Worm (Caenorhabditis elegans) whole organism, L1 larva: Measurements from ENCODE around the gene T10B5.4.

Experiments used
- C04F5.9 ChIP-seq: sonication (generic microtip); optimal IDR thresholded peaks from 2 replicates; lab custom pipeline; 2016; ENCODE audit warnings: missing genetic modification characterization, missing compliant biosample characterization
- C16A3.4 ChIP-seq: fragments of 150-350 bp; optimal IDR thresholded peaks from 2 replicates; lab custom pipeline; 2014; ENCODE audit warnings: missing biosample characterization, missing genetic modification characterization
- C34B4.2 ChIP-seq: sonication (generic microtip); optimal IDR thresholded peaks from 2 replicates; lab custom pipeline; 2017; ENCODE audit warnings: mild to moderate bottlenecking, missing genetic modification characterization, missing compliant biosample characterization
- Y116A8C.19 ChIP-seq: sonication (generic microtip); optimal IDR thresholded peaks from 2 replicates; lab custom pipeline; 2016; ENCODE audit warnings: missing compliant biosample characterization, missing genetic modification characterization, borderline replicate concordance
- alr-1 ChIP-seq: fragments of 200-800 bp; sonication (Bioruptor generic); optimal IDR thresholded peaks from 2 replicates; lab custom pipeline; 2018; ENCODE audit warnings: borderline replicate concordance, mild to moderate bottlenecking, missing genetic modification characterization, missing compliant biosample characterization
- blmp-1 ChIP-seq: fragments of 150-350 bp; optimal IDR thresholded peaks from 2 replicates; lab custom pipeline; 2014; ENCODE audit warnings: missing biosample characterization, missing genetic modification characterization
- ceh-90 ChIP-seq: sonication (generic microtip); optimal IDR thresholded peaks from 2 replicates; lab custom pipeline; 2016; ENCODE audit warnings: missing genetic modification characterization, missing compliant biosample characterization
- ces-1 ChIP-seq: fragments of 150-350 bp; optimal IDR thresholded peaks from 2 replicates; lab custom pipeline; 2014; ENCODE audit warnings: missing biosample characterization, missing genetic modification reagents, missing genetic modification characterization
- dpl-1 ChIP-seq, 3 experiments: fragments of 150-350 bp in 2 of 3; sonication (generic microtip) in 1 of 3; optimal IDR thresholded peaks; 2 replicates each; lab custom pipeline; 2014 to 2017; ENCODE audit warnings: missing biosample characterization in 3 of 3, missing genetic modification characterization in 3 of 3, missing genetic modification reagents in 3 of 3
- dsc-1 ChIP-seq: sonication (generic microtip); optimal IDR thresholded peaks from 2 replicates; lab custom pipeline; 2016; ENCODE audit warnings: mild to moderate bottlenecking, missing genetic modification characterization, missing compliant biosample characterization
- elt-2 ChIP-seq: sonication (generic microtip); optimal IDR thresholded peaks from 2 replicates; lab custom pipeline; 2016; ENCODE audit warnings: missing genetic modification characterization, mild to moderate bottlenecking, inconsistent platforms, missing compliant biosample characterization, missing genetic modification reagents
- ets-5 ChIP-seq: fragments of 200-800 bp; sonication (Bioruptor generic); IDR thresholded peaks from 2 replicates; pipeline ENCODE4 v1.3.6; 2022; ENCODE audit warnings: missing genetic modification characterization, missing compliant biosample characterization
- fkh-10 ChIP-seq: sonication (generic microtip); optimal IDR thresholded peaks from 2 replicates; lab custom pipeline; 2017; ENCODE audit warnings: missing biosample characterization, missing genetic modification reagents, missing genetic modification characterization
- fkh-4 ChIP-seq: sonication (generic microtip); optimal IDR thresholded peaks from 2 replicates; lab custom pipeline; 2016; ENCODE audit warnings: missing compliant biosample characterization, missing genetic modification characterization, borderline replicate concordance
- fkh-8 ChIP-seq: sonication (generic microtip); optimal IDR thresholded peaks from 2 replicates; lab custom pipeline; 2016; ENCODE audit warnings: mild to moderate bottlenecking, missing genetic modification characterization, missing compliant biosample characterization
- hlh-17 ChIP-seq: fragments of 200-800 bp; sonication (Bioruptor generic); optimal IDR thresholded peaks from 2 replicates; lab custom pipeline; 2018; ENCODE audit warnings: missing genetic modification characterization, mild to moderate bottlenecking, missing compliant biosample characterization, moderate library complexity, borderline replicate concordance
- hpl-2 ChIP-seq: fragments of 150-350 bp; optimal IDR thresholded peaks from 2 replicates; lab custom pipeline; 2014; ENCODE audit warnings: missing biosample characterization, missing genetic modification reagents, missing genetic modification characterization
- irx-1 ChIP-seq: sonication (generic microtip); optimal IDR thresholded peaks from 2 replicates; lab custom pipeline; 2016; ENCODE audit warnings: missing genetic modification characterization, missing compliant biosample characterization
- isw-1 ChIP-seq: fragments of 200-800 bp; sonication (Bioruptor generic); IDR thresholded peaks from 2 replicates; pipeline ENCODE4 v1.3.6; 2022; ENCODE audit warnings: missing genetic modification characterization, missing compliant biosample characterization
- lin-13 ChIP-seq: fragments of 150-350 bp; optimal IDR thresholded peaks from 2 replicates; lab custom pipeline; 2014; ENCODE audit warnings: missing biosample characterization, missing genetic modification reagents, missing genetic modification characterization
- lin-15B ChIP-seq: fragments of 150-350 bp; sonication (generic microtip); optimal IDR thresholded peaks from 3 replicates; lab custom pipeline; 2014; ENCODE audit warnings: missing biosample characterization, missing genetic modification characterization
- lsy-2 ChIP-seq, 2 experiments: fragments of 150-350 bp; optimal IDR thresholded peaks; 2 replicates each; lab custom pipeline; 2014; ENCODE audit warnings: missing biosample characterization in 2 of 2, missing genetic modification characterization in 2 of 2
- mdl-1 ChIP-seq, 2 experiments: fragments of 150-350 bp; optimal IDR thresholded peaks; 2 replicates each; lab custom pipeline; 2014 to 2017; ENCODE audit warnings: missing biosample characterization in 2 of 2, missing genetic modification characterization in 2 of 2, inconsistent platforms in 1 of 2
- mep-1 ChIP-seq: fragments of 150-350 bp; optimal IDR thresholded peaks from 2 replicates; lab custom pipeline; 2014; ENCODE audit warnings: missing biosample characterization, missing genetic modification characterization
- nhr-11 ChIP-seq: fragments of 150-350 bp; optimal IDR thresholded peaks from 2 replicates; lab custom pipeline; 2014; ENCODE audit warnings: missing biosample characterization, missing genetic modification characterization
- nhr-12 ChIP-seq: sonication (generic microtip); optimal IDR thresholded peaks from 2 replicates; lab custom pipeline; 2017; ENCODE audit warnings: missing biosample characterization, missing genetic modification characterization
- nhr-20 ChIP-seq: sonication (generic microtip); optimal IDR thresholded peaks from 2 replicates; lab custom pipeline; 2016; ENCODE audit warnings: mild to moderate bottlenecking, missing genetic modification characterization, missing compliant biosample characterization
- nhr-28 ChIP-seq: fragments of 150-350 bp; optimal IDR thresholded peaks from 2 replicates; lab custom pipeline; 2014; ENCODE audit warnings: missing biosample characterization, missing genetic modification characterization
- nhr-47 ChIP-seq: sonication (generic microtip); optimal IDR thresholded peaks from 2 replicates; lab custom pipeline; 2016; ENCODE audit warnings: mild to moderate bottlenecking, missing genetic modification characterization, moderate library complexity, missing compliant biosample characterization
- nhr-76 ChIP-seq: sonication (generic microtip); optimal IDR thresholded peaks from 2 replicates; lab custom pipeline; 2017; ENCODE audit warnings: missing biosample characterization, missing genetic modification characterization
- nhr-77 ChIP-seq: fragments of 150-350 bp; optimal IDR thresholded peaks from 2 replicates; lab custom pipeline; 2014; ENCODE audit warnings: missing biosample characterization, missing genetic modification characterization
- nhr-84 ChIP-seq: sonication (generic microtip); optimal IDR thresholded peaks from 2 replicates; lab custom pipeline; 2017; ENCODE audit warnings: missing biosample characterization, missing genetic modification characterization
- nhr-90 ChIP-seq: sonication (generic microtip); optimal IDR thresholded peaks from 2 replicates; lab custom pipeline; 2016; ENCODE audit warnings: mild to moderate bottlenecking, missing genetic modification characterization, missing compliant biosample characterization; ENCODE audit not compliant: poor library complexity
- pax-3 ChIP-seq: fragments of 200-800 bp; sonication (Bioruptor generic); optimal IDR thresholded peaks from 2 replicates; lab custom pipeline; 2018; ENCODE audit warnings: mild to moderate bottlenecking, missing genetic modification characterization, moderate library complexity, missing compliant biosample characterization
- snpc-4 ChIP-seq: fragments of 150-350 bp; optimal IDR thresholded peaks from 2 replicates; lab custom pipeline; 2014; ENCODE audit warnings: missing biosample characterization, missing genetic modification characterization
- snu-23 ChIP-seq: sonication (generic microtip); optimal IDR thresholded peaks from 2 replicates; lab custom pipeline; 2016; ENCODE audit warnings: missing genetic modification characterization, missing compliant biosample characterization
- sup-37 ChIP-seq: fragments of 200-800 bp; sonication (Bioruptor generic); optimal IDR thresholded peaks from 2 replicates; lab custom pipeline; 2018; ENCODE audit warnings: mild to moderate bottlenecking, missing genetic modification characterization, missing compliant biosample characterization
- swsn-7 ChIP-seq: sonication (generic microtip); optimal IDR thresholded peaks from 2 replicates; lab custom pipeline; 2016; ENCODE audit warnings: missing genetic modification characterization, missing compliant biosample characterization
- unc-30 ChIP-seq: sonication (generic microtip); optimal IDR thresholded peaks from 2 replicates; lab custom pipeline; 2017; ENCODE audit warnings: missing biosample characterization, missing genetic modification characterization
- vab-15 ChIP-seq: sonication (generic microtip); optimal IDR thresholded peaks from 2 replicates; lab custom pipeline; 2017; ENCODE audit warnings: missing genotype, mild to moderate bottlenecking, missing genetic modification characterization, missing compliant biosample characterization
- xbp-1 ChIP-seq: sonication (generic microtip); optimal IDR thresholded peaks from 2 replicates; lab custom pipeline; 2016; ENCODE audit warnings: missing genetic modification characterization, missing compliant biosample characterization
- zag-1 ChIP-seq: fragments of 150-350 bp; optimal IDR thresholded peaks from 2 replicates; lab custom pipeline; 2014; ENCODE audit warnings: missing biosample characterization, missing genetic modification characterization
- ztf-4 ChIP-seq: fragments of 150-350 bp; optimal IDR thresholded peaks from 2 replicates; lab custom pipeline; 2014; ENCODE audit warnings: missing biosample characterization, missing genetic modification characterization

Gene T10B5.4

DNA sequence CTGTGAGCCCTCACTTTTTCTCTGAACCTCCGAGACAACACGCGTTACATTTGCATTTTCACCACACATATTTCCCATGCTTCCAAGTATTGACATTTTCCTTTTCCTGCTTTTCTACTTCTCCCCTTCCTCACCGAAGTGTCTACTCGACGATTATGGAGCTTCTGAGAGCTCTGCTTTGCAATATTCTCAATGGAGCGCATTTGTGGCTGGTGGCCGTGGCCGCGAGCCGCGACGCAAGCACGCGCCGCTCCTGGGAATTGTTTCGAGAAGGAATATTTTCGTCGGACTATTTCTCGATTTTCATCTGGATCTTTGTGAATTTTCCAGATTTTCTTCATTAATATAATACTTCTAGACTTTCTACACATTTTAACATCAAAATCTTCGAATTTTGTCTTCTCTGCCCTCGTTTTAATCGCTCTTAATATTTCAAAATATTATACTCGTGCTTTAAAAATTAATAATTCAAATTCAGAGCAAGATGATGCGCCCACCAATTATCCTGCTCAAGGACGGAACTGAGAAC, at the start of gene T10B5.4, which contains the start of gene cct-7 (continued):
- peak; percentile 73 for TF ChIP-seq zag-1 (tag; lab: Kevin White, UChicago)
- TF ChIP-seq alr-1 (tag; lab: Kevin White, UChicago), result no peak
- TF ChIP-seq swsn-7 (tag; lab: Kevin White, UChicago), result peak; percentile 85
- peak; percentile 42 for TF ChIP-seq vab-15 (tag; lab: Kevin White, UChicago)
- TF ChIP-seq irx-1 (tag; lab: Kevin White, UChicago), result peak; percentile 61
- peak; percentile 91 for TF ChIP-seq mep-1
- TF ChIP-seq fkh-4, result no peak
- no peak for TF ChIP-seq hlh-17 (GFP tag; lab: Kevin White, UChicago)
- no peak for TF ChIP-seq nhr-28 (tag; lab: Kevin White, UChicago)
- TF ChIP-seq lin-13, result peak; percentile 81
- TF ChIP-seq nhr-12 (tag; lab: Kevin White, UChicago), result no peak
- peak; percentile 93 for TF ChIP-seq lin-15B (tag; lab: Kevin White, UChicago)
- no peak for TF ChIP-seq nhr-76 (tag; lab: Kevin White, UChicago)
- TF ChIP-seq ztf-4 (tag; lab: Kevin White, UChicago), result peak; percentile 62
- TF ChIP-seq nhr-84, result no peak
- peak; percentile 55 for TF ChIP-seq ceh-90
- TF ChIP-seq nhr-90 (tag; lab: Kevin White, UChicago), result peak; percentile 57
- TF ChIP-seq dsc-1 (tag; lab: Kevin White, UChicago), result peak; percentile 74
- peak; percentile 85 for TF ChIP-seq C16A3.4 (tag; lab: Kevin White, UChicago)
- peak; percentile 85 for TF ChIP-seq isw-1 (GFP tag; lab: Robert Waterston, UW)
- TF ChIP-seq Y116A8C.19, result no peak
- no peak for TF ChIP-seq hpl-2 (GFP tag; lab: Kevin White, UChicago)
- peak; percentile 31 for TF ChIP-seq elt-2 (tag; lab: Kevin White, UChicago)
- peak; percentile 82 for TF ChIP-seq pax-3 (tag; lab: Kevin White, UChicago)
- no peak for TF ChIP-seq ets-5 (GFP tag; lab: Robert Waterston, UW)
- TF ChIP-seq dpl-1 (GFP tag; optimal IDR thresholded peaks at IDR 0.05; lab: Kevin White, UChicago), result peak; percentile 75 to 86 (median 75)
- TF ChIP-seq snpc-4 (tag; lab: Kevin White, UChicago), result peak; percentile 78
- no peak for TF ChIP-seq unc-30 (tag; lab: Kevin White, UChicago)
- peak; percentile 84 for TF ChIP-seq nhr-20 (tag; lab: Kevin White, UChicago)
- no peak for TF ChIP-seq C34B4.2
- TF ChIP-seq snu-23, result peak; percentile 91
- peak; percentile 26 to 75 for TF ChIP-seq mdl-1 (tag; optimal IDR thresholded peaks at IDR 0.05; lab: Kevin White, UChicago)

DNA sequence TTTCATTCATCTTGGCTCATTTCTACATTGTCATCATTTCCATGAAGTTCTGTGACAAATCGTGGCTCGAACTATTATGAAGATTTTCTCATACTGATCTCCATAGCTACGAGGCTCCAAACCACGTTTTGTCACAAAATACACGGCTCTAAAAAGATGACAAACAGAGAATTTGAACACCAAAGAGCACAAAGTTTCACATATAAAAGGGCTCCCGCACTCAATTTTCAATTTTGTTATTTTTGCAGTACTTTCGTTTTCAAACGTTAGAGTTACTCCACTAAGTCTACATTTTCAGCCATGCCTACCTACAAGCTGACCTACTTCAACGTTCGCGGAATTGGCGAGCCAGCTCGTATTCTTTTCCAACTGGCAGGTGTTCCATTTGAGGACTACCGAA, 49.7 kb upstream of the T10B5.4 start, which contains the start of gene gst-37:
Gene gst-37 (plus strand): TSS at position 301 of the 400 bp plus-strand sequence.
- TF ChIP-seq nhr-47 (no peak), ces-1 (GFP tag; lab: Kevin White, UChicago) (no peak), nhr-77 (tag; lab: Kevin White, UChicago) (no peak), zag-1 (tag; lab: Kevin White, UChicago) (no peak), C04F5.9 (tag; lab: Kevin White, UChicago) (no peak), blmp-1 (no peak), hlh-17 (GFP tag; lab: Kevin White, UChicago) (no peak), ets-5 (GFP tag; lab: Robert Waterston, UW) (no peak), lin-13 (no peak), nhr-12 (tag; lab: Kevin White, UChicago) (no peak), fkh-10 (GFP tag; lab: Kevin White, UChicago) (no peak), mep-1 (no peak), xbp-1 (tag; lab: Kevin White, UChicago) (no peak), fkh-8 (tag; lab: Kevin White, UChicago) (no peak), nhr-11 (tag; lab: Kevin White, UChicago) (no peak), irx-1 (tag; lab: Kevin White, UChicago) (no peak), lsy-2 (tag; optimal IDR thresholded peaks at IDR 0.05; lab: Kevin White, UChicago) (no peak), sup-37 (GFP tag; lab: Kevin White, UChicago) (no peak)
